Fruit fly (Drosophila melanogaster) whole organism: ENCODE data around the gene CG32235.

Experiments used
- CG8478 ChIP-seq: fragments of >200 bp; optimal IDR thresholded peaks from 2 replicates; lab custom pipeline; 2018; ENCODE audit warnings: inconsistent platforms
- pan ChIP-seq: fragments of >200 bp; optimal IDR thresholded peaks from 2 replicates; lab custom pipeline; 2017
- usp ChIP-seq: fragments of >200 bp; optimal IDR thresholded peaks from 2 replicates; lab custom pipeline; 2017; ENCODE audit warnings: missing biosample characterization, missing genetic modification characterization, mixed read lengths

DNA sequence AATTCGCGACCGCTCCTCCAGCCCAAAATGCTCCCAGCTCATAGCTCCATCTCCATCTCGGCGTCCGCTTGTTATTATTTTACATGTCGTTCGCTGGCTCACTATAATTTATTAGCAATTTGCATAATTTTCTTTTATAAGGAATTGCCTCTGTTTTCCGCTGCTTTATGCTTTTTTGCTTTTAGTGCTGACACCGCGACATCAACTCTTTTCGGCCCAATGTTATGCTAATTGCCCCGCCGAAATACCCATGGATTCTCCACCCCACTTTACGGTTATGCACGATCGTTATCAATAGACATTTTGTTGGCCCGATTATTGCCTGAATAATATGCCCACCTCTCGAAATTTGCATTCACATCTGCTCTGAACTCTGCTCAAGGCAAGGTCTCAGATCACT is 5.1 kb downstream of the CG32235 start:
- TF ChIP-seq pan, result no peak
- TF ChIP-seq CG8478 (lab: Kevin White, UChicago), result no peak
- no peak for TF ChIP-seq usp (GFP tag; lab: Kevin White, UChicago)
